Worm (Caenorhabditis elegans) whole organism, L2 larva: ENCODE data around the gene C16C4.17.
A peak's percentile ranks its signal among the peaks of the same experiment; 100 is the strongest.
"Not testable (repeated sequence)": the region's sequence is repeated elsewhere in the genome, so short reads cannot be mapped to it uniquely, and the experiment has no call there.

Source experiments
- C34F6.9 ChIP-seq: fragments of 150-350 bp; optimal IDR thresholded peaks from 2 replicates; lab custom pipeline; 2014; ENCODE audit warnings: missing biosample characterization, missing genetic modification characterization
- R02D3.7 ChIP-seq: fragments of 150-350 bp; optimal IDR thresholded peaks from 2 replicates; lab custom pipeline; 2014; ENCODE audit warnings: missing biosample characterization, missing genetic modification characterization
- Y55F3AM.14 ChIP-seq: fragments of 200-800 bp; sonication (Bioruptor generic); optimal IDR thresholded peaks from 2 replicates; lab custom pipeline; 2018; ENCODE audit warnings: mild to moderate bottlenecking, missing genetic modification characterization, missing compliant biosample characterization
- ZK546.5 ChIP-seq: sonication (generic microtip); optimal IDR thresholded peaks from 2 replicates; lab custom pipeline; 2017; ENCODE audit warnings: missing biosample characterization, missing genetic modification characterization
- ama-1 ChIP-seq: fragments of 150-350 bp; optimal IDR thresholded peaks from 2 replicates; lab custom pipeline; 2018; ENCODE audit warnings: inconsistent platforms
- blmp-1 ChIP-seq: sonication (generic microtip); optimal IDR thresholded peaks from 2 replicates; lab custom pipeline; 2017; ENCODE audit warnings: missing genetic modification characterization, mild to moderate bottlenecking, missing compliant biosample characterization, antibody characterized with exemption, moderate library complexity; ENCODE audit not compliant: insufficient read depth
- ceh-16 ChIP-seq: fragments of 150-350 bp; optimal IDR thresholded peaks from 2 replicates; lab custom pipeline; 2014; ENCODE audit warnings: missing biosample characterization, missing genetic modification characterization
- ceh-82 ChIP-seq: fragments of 150-350 bp; optimal IDR thresholded peaks from 2 replicates; lab custom pipeline; 2014; ENCODE audit warnings: missing biosample characterization, missing genetic modification characterization
- crh-2 ChIP-seq: sonication (generic microtip); optimal IDR thresholded peaks from 2 replicates; lab custom pipeline; 2017; ENCODE audit warnings: missing biosample characterization, missing genetic modification characterization
- elt-3 ChIP-seq: sonication (generic microtip); optimal IDR thresholded peaks from 2 replicates; lab custom pipeline; 2017; ENCODE audit warnings: missing biosample characterization, missing genetic modification characterization
- fos-1 ChIP-seq: fragments of 150-350 bp; optimal IDR thresholded peaks from 2 replicates; lab custom pipeline; 2014; ENCODE audit warnings: missing biosample characterization, missing genetic modification characterization
- gmeb-1 ChIP-seq: fragments of 150-350 bp; optimal IDR thresholded peaks from 2 replicates; lab custom pipeline; 2014; ENCODE audit warnings: missing biosample characterization, missing genetic modification characterization
- lin-13 ChIP-seq: fragments of 150-350 bp; optimal IDR thresholded peaks from 2 replicates; lab custom pipeline; 2014; ENCODE audit warnings: missing biosample characterization, missing genetic modification reagents, missing genetic modification characterization
- lsy-2 ChIP-seq, 2 experiments: fragments of 150-350 bp in 1 of 2; sonication (generic microtip) in 1 of 2; optimal IDR thresholded peaks; 2 replicates each; lab custom pipeline; 2014 to 2017; ENCODE audit warnings: missing biosample characterization in 2 of 2, missing genetic modification characterization in 2 of 2
- nhr-10 ChIP-seq: sonication (generic microtip); optimal IDR thresholded peaks from 2 replicates; lab custom pipeline; 2017; ENCODE audit warnings: missing biosample characterization, missing genetic modification characterization
- nhr-11 ChIP-seq: fragments of 150-350 bp; optimal IDR thresholded peaks from 2 replicates; lab custom pipeline; 2014; ENCODE audit warnings: missing biosample characterization, missing genetic modification characterization
- nhr-129 ChIP-seq: fragments of 150-350 bp; optimal IDR thresholded peaks from 2 replicates; lab custom pipeline; 2014; ENCODE audit warnings: missing biosample characterization, missing genetic modification characterization
- nhr-21 ChIP-seq: fragments of 150-350 bp; optimal IDR thresholded peaks from 2 replicates; lab custom pipeline; 2014; ENCODE audit warnings: missing biosample characterization, missing genetic modification characterization
- nhr-23 ChIP-seq: fragments of 150-350 bp; optimal IDR thresholded peaks from 2 replicates; lab custom pipeline; 2014; ENCODE audit warnings: missing biosample characterization, missing genetic modification reagents, missing genetic modification characterization
- nhr-237 ChIP-seq: fragments of 150-350 bp; optimal IDR thresholded peaks from 2 replicates; lab custom pipeline; 2014; ENCODE audit warnings: missing biosample characterization, missing genetic modification characterization
- nhr-25 ChIP-seq: fragments of 150-350 bp; sonication (generic microtip); optimal IDR thresholded peaks from 3 replicates; lab custom pipeline; 2014; ENCODE audit warnings: missing biosample characterization, missing genetic modification characterization
- sem-4 ChIP-seq: fragments of 150-350 bp; optimal IDR thresholded peaks from 2 replicates; lab custom pipeline; 2014; ENCODE audit warnings: missing biosample characterization, missing genetic modification reagents, missing genetic modification characterization
- skn-1 ChIP-seq: sonication (generic microtip); optimal IDR thresholded peaks from 2 replicates; lab custom pipeline; 2017; ENCODE audit warnings: missing biosample characterization, missing genetic modification characterization
- sma-3 ChIP-seq: sonication (generic microtip); optimal IDR thresholded peaks from 2 replicates; lab custom pipeline; 2016; ENCODE audit warnings: missing genetic modification reagents, missing genetic modification characterization, missing compliant biosample characterization
- sma-9 ChIP-seq, 2 experiments: fragments of 150-350 bp in 1 of 2; sonication (generic microtip) in 1 of 2; optimal IDR thresholded peaks; 2 replicates each; lab custom pipeline; 2014 to 2016; ENCODE audit warnings: missing genetic modification characterization in 2 of 2, mild to moderate bottlenecking in 1 of 2, missing biosample characterization in 1 of 2, missing compliant biosample characterization in 1 of 2, missing genetic modification reagents in 1 of 2, moderate library complexity in 1 of 2
- snpc-4 ChIP-seq: fragments of 150-350 bp; optimal IDR thresholded peaks from 2 replicates; lab custom pipeline; 2014; ENCODE audit warnings: missing biosample characterization, missing genetic modification characterization
- unc-55 ChIP-seq: fragments of 150-350 bp; sonication (generic microtip); optimal IDR thresholded peaks from 3 replicates; lab custom pipeline; 2014; ENCODE audit warnings: missing biosample characterization, missing genetic modification reagents, missing genetic modification characterization
- zag-1 ChIP-seq: fragments of 150-350 bp; optimal IDR thresholded peaks from 2 replicates; lab custom pipeline; 2014; ENCODE audit warnings: missing biosample characterization, missing genetic modification characterization
- ztf-11 ChIP-seq: sonication (generic microtip); optimal IDR thresholded peaks from 2 replicates; lab custom pipeline; 2017; ENCODE audit warnings: missing biosample characterization, missing genetic modification characterization
- ztf-4 ChIP-seq: fragments of 150-350 bp; optimal IDR thresholded peaks from 2 replicates; lab custom pipeline; 2014; ENCODE audit warnings: missing biosample characterization, missing genetic modification characterization

Gene C16C4.17

ce11 chrII:1819944-1820570, 44.3 kb upstream of the C16C4.17 start, which contains the start of gene fbxc-19 (continued):
- TF ChIP-seq R02D3.7: no peak

ce11 chrII:1820774-1821173, 43.6 kb upstream of the C16C4.17 start, which contains the start of gene fbxa-3:
fbxa-3 (minus strand) TSS chrII:1820874.
- no peak for TF ChIP-seq nhr-10
- TF ChIP-seq nhr-21: no peak
- TF ChIP-seq ZK546.5: no peak
- no peak for TF ChIP-seq zag-1 (tag; lab: Kevin White, UChicago)
- no peak for TF ChIP-seq lsy-2 (tag; optimal IDR thresholded peaks at IDR 0.05; lab: Kevin White, UChicago)
- no peak for TF ChIP-seq R02D3.7
- no peak for TF ChIP-seq snpc-4 (tag; lab: Kevin White, UChicago)

ce11 chrII:1824329-1824728, 40.0 kb upstream of the C16C4.17 start, which contains the start of gene math-41:
math-41 (plus strand) TSS chrII:1824629.
- not testable (repeated sequence) for TF ChIP-seq ama-1 (lab: Kevin White, UChicago); nhr-237 (tag; lab: Kevin White, UChicago); nhr-129 (tag; lab: Kevin White, UChicago)

DNA sequence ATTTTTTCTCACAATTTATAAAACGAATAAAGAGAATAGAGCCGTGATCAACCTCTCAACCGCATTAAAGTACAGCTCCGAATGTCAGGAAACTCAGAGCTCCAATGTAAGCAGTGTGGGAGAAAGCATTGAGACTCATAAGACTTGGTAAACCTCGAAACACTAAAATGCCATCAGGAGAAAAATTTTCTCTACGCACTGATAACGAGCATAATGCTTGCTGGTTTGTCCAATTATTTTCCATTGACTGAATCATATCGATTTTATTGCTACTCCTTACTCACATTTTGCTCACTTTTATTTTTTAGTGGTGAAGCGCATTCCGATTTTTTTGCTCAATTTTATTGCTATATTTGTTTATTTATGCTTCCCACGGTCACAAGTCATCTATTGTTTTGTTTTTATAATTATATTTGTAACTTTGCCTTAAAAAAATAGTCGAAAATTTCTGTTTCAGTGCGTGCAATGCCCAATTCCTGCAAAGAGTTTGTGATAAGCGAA, 34.1 kb upstream of the C16C4.17 start, which contains the start of gene math-40:
Gene math-40 (plus strand): TSS at position 451 of the 501 bp plus-strand sequence.
- TF ChIP-seq ztf-4 (tag; lab: Kevin White, UChicago): no peak
- TF ChIP-seq fos-1: peak; percentile 80

ce11 chrII:1831883-1832388, 32.4 kb upstream of the C16C4.17 start, which contains the start of gene math-39:
math-39 (plus strand) TSS chrII:1832338.
- no peak for TF ChIP-seq gmeb-1 (tag; lab: Kevin White, UChicago)
- peak; percentile 73 for TF ChIP-seq fos-1

- no peak for TF ChIP-seq ztf-4 (tag; lab: Kevin White, UChicago)
- TF ChIP-seq nhr-23 (tag; lab: Kevin White, UChicago): no peak
- TF ChIP-seq lin-13: no peak
- TF ChIP-seq Y55F3AM.14 (GFP tag; lab: Kevin White, UChicago): no peak
- TF ChIP-seq nhr-10: no peak
- no peak for TF ChIP-seq elt-3
- TF ChIP-seq sem-4 (tag; lab: Kevin White, UChicago): no peak
- no peak for TF ChIP-seq sma-9 (GFP tag; optimal IDR thresholded peaks at IDR 0.05; lab: Kevin White, UChicago)
- no peak for TF ChIP-seq sma-9 (tag; optimal IDR thresholded peaks at IDR 0.05; lab: Kevin White, UChicago)
- TF ChIP-seq ama-1 (lab: Kevin White, UChicago): no peak
- no peak for TF ChIP-seq ztf-11 (tag; lab: Kevin White, UChicago)
- TF ChIP-seq C34F6.9 (tag; lab: Kevin White, UChicago): no peak
- TF ChIP-seq sma-3 (GFP tag; lab: Kevin White, UChicago): no peak
- TF ChIP-seq ceh-16 (tag; lab: Kevin White, UChicago): no peak
- TF ChIP-seq nhr-21: no peak
- TF ChIP-seq blmp-1: no peak
- TF ChIP-seq ceh-82: no peak
- TF ChIP-seq nhr-237 (tag; lab: Kevin White, UChicago): no peak
- TF ChIP-seq nhr-25 (tag; lab: Kevin White, UChicago): no peak
- TF ChIP-seq skn-1 (tag; lab: Kevin White, UChicago): no peak
- TF ChIP-seq, all 48 proteins: peak for 0
Observed at ce11 chrII:1836204-1836603, 28.2 kb upstream of the C16C4.17 start, which contains the start of gene T08E11.1. T08E11.1 (plus strand) TSS chrII:1836504.

DNA sequence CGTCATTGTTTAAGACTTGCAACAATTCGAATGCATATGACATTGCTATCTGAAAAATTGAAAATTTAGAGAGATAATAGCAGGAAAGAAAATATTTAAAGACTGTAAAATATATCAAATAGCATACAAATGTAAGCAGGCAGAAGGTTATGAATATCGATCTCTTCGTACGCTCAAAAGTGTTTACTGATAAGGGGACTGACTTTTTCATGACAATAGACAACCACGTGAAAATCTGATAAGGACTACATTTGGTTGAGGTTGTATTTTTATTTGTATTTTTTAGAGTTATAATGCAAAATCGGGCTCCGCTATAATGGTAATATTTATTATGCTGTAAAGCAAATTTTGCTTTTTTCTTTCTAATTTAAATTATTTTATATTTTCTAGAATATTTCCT, 21.5 kb upstream of the C16C4.17 start, which contains the start of the genes C52E2.5 and C52E2.4:
Gene C52E2.5 (minus strand): TSS at position 43 of the 400 bp plus-strand sequence.
Gene C52E2.4 (plus strand): TSS at position 252 of the 400 bp plus-strand sequence.
- no peak for TF ChIP-seq nhr-11 (tag; lab: Kevin White, UChicago)
- TF ChIP-seq fos-1: peak; percentile 80
- peak; percentile 65 for TF ChIP-seq skn-1 (tag; lab: Kevin White, UChicago)
- no peak for TF ChIP-seq unc-55 (GFP tag; lab: Kevin White, UChicago)
- TF ChIP-seq nhr-21: no peak
- TF ChIP-seq crh-2 (tag; lab: Kevin White, UChicago): peak; percentile 36
- peak; percentile 36 for TF ChIP-seq sma-9 (GFP tag; optimal IDR thresholded peaks at IDR 0.05; lab: Kevin White, UChicago)
- TF ChIP-seq sma-9 (tag; optimal IDR thresholded peaks at IDR 0.05; lab: Kevin White, UChicago): no peak
